Fruit fly (Drosophila melanogaster) Kc167 (cell line): ENCODE results near the gene Elys.

Source experiments
- Myc ChIP-seq: fragments of >200 bp; optimal IDR thresholded peaks from 2 replicates; lab custom pipeline; 2017; ENCODE audit warnings: missing external identifiers
- Sin3A ChIP-seq: fragments of >200 bp; optimal IDR thresholded peaks from 2 replicates; lab custom pipeline; 2018; ENCODE audit warnings: missing external identifiers
- h ChIP-seq: fragments of >200 bp; optimal IDR thresholded peaks from 3 replicates; lab custom pipeline; 2018; ENCODE audit warnings: missing external identifiers
- insv ChIP-seq: fragments of >200 bp; optimal IDR thresholded peaks from 3 replicates; lab custom pipeline; 2018; ENCODE audit warnings: missing external identifiers
- psq ChIP-seq: fragments of >200 bp; optimal IDR thresholded peaks from 2 replicates; lab custom pipeline; 2017; ENCODE audit warnings: missing external identifiers
- ttk ChIP-seq: sonication (Bioruptor generic); optimal IDR thresholded peaks from 2 replicates; lab custom pipeline; 2017; ENCODE audit warnings: missing external identifiers

DNA sequence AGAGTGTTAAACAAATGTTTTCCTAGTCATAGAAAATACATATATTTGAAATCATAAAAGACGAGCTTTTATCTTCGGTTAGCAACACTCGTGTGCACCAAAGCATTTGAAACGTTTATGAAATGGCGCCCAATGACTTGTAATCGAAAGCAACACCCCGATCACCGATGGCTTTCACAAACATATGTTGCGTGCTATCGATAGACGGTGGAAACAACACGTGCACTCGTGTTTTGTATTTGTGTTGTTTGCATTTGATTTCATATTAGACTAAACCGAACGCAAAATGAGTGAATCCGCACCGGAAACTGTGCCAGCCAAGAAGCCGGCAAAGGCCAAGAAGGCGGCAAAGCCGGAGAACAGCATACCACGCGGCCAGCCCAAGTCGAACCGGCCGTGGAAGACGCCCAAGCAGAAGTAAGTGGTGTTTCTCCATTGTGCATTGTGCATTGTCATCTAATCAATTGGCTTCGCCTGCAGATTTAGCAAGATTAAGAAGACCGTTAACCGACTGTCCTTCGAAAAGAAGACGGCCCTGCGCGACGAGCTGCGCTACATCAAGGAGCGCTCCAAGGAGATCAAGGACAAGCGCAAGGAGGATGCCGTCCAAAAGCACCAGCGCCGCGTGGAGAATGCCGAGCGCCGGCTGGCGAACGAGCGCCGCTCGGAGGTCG is 36.0 kb upstream of the Elys start, which contains the start of gene CG14210:
- TF ChIP-seq psq (lab: Kevin White, UChicago) (no peak), insv (lab: Kevin White, UChicago) (no peak), h (lab: Kevin White, UChicago) (no peak), Sin3A (lab: Kevin White, UChicago) (no peak), ttk (no peak), Myc (lab: Kevin White, UChicago) (no peak)
